Worm (Caenorhabditis elegans) whole organism, L2 larva: ENCODE data around the gene cdh-10.

Experiments
- F13H6.1 ChIP-seq: sonication (generic microtip); optimal IDR thresholded peaks from 2 replicates; lab custom pipeline; 2016; ENCODE audit warnings: missing genetic modification characterization, missing compliant biosample characterization
- ceh-82 ChIP-seq: fragments of 150-350 bp; optimal IDR thresholded peaks from 2 replicates; lab custom pipeline; 2014; ENCODE audit warnings: missing biosample characterization, missing genetic modification characterization
- mdl-1 ChIP-seq, 2 experiments: fragments of 150-350 bp in 1 of 2; sonication (generic microtip) in 1 of 2; optimal IDR thresholded peaks; 2 replicates each; lab custom pipeline; 2017; ENCODE audit warnings: missing biosample characterization in 2 of 2, missing genetic modification characterization in 2 of 2
- nhr-6 ChIP-seq: fragments of 150-350 bp; optimal IDR thresholded peaks from 2 replicates; lab custom pipeline; 2014; ENCODE audit warnings: missing biosample characterization, missing genetic modification characterization
- skn-1 ChIP-seq: sonication (generic microtip); optimal IDR thresholded peaks from 2 replicates; lab custom pipeline; 2017; ENCODE audit warnings: missing biosample characterization, missing genetic modification characterization
- unc-55 ChIP-seq: fragments of 150-350 bp; sonication (generic microtip); optimal IDR thresholded peaks from 3 replicates; lab custom pipeline; 2014; ENCODE audit warnings: missing biosample characterization, missing genetic modification reagents, missing genetic modification characterization
- ztf-11 ChIP-seq: sonication (generic microtip); optimal IDR thresholded peaks from 2 replicates; lab custom pipeline; 2017; ENCODE audit warnings: missing biosample characterization, missing genetic modification characterization

- peak; percentile 84 for TF ChIP-seq skn-1 (tag; lab: Kevin White, UChicago)
- TF ChIP-seq ztf-11 (tag; lab: Kevin White, UChicago): no peak
- TF ChIP-seq nhr-6 (tag; lab: Kevin White, UChicago): no peak
- TF ChIP-seq unc-55 (GFP tag; lab: Kevin White, UChicago): no peak
- TF ChIP-seq mdl-1 (tag; optimal IDR thresholded peaks at IDR 0.05; lab: Kevin White, UChicago): no peak
- TF ChIP-seq F13H6.1: no peak
- TF ChIP-seq ceh-82: no peak
These were observed 50.7 kb downstream of the cdh-10 start, which contains the start of gene Y38F2AR.12 for ce11 chrIV:2412370-2412962.
